Fruit fly (Drosophila melanogaster) whole organism: ENCODE measurements around the gene CG13040.

Source experiments
- CG8478 ChIP-seq: fragments of >200 bp; optimal IDR thresholded peaks from 2 replicates; lab custom pipeline; 2018; ENCODE audit warnings: inconsistent platforms
- Dll ChIP-seq: fragments of >200 bp; optimal IDR thresholded peaks from 2 replicates; lab custom pipeline; 2017
- EcR ChIP-seq, 2 experiments: fragments of >200 bp; optimal IDR thresholded peaks; 2 replicates each; lab custom pipeline; 2017; ENCODE audit warnings: missing biosample characterization in 2 of 2, missing genetic modification characterization in 2 of 2, missing genetic modification reagents in 2 of 2
- pan ChIP-seq: fragments of >200 bp; optimal IDR thresholded peaks from 2 replicates; lab custom pipeline; 2017
- psq ChIP-seq: fragments of >200 bp; optimal IDR thresholded peaks from 2 replicates; lab custom pipeline; 2017
- usp ChIP-seq: fragments of >200 bp; optimal IDR thresholded peaks from 2 replicates; lab custom pipeline; 2017; ENCODE audit warnings: missing biosample characterization, missing genetic modification characterization, mixed read lengths

The CG13040 gene

dm6 chr3L:16309972-16310371 is 16.6 kb downstream of the CG13040 start:
- TF ChIP-seq CG8478 (lab: Kevin White, UChicago) (no peak), Dll (lab: Kevin White, UChicago) (no peak), psq (lab: Kevin White, UChicago) (no peak), pan (no peak), EcR (GFP tag; optimal IDR thresholded peaks at IDR 0.05; lab: Kevin White, UChicago) (no peak), usp (GFP tag; lab: Kevin White, UChicago) (no peak)

DNA sequence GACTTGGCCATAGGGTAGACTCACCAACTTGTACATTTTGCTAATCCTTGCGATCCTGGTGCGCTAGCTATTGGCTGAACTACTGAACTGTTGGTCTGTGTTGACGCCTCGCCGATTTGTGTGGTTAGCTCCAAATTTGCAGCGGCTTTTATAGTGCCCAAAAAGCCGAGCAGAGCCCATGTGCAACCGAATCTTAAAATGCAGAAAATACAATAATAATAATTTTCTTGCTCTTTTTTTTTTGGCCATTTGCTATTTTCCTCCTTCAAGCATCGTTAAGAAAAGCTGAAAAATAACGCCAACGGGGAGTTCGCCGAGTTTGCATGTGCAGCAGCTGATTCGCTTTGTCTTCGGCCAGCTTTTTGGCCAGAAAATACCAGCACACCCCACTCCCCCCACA is 18.2 kb downstream of the CG13040 start, which contains the start of gene CG13042:
Gene CG13042, minus strand, starts transcription at position 101 of the 400 bp plus-strand sequence.
- TF ChIP-seq Dll (lab: Kevin White, UChicago) (no peak), usp (GFP tag; lab: Kevin White, UChicago) (no peak), CG8478 (lab: Kevin White, UChicago) (no peak), pan (no peak), EcR (GFP tag; optimal IDR thresholded peaks at IDR 0.05; lab: Kevin White, UChicago) (no peak), psq (lab: Kevin White, UChicago) (no peak)

dm6 chr3L:16305820-16306650 is 20.5 kb downstream of the CG13040 start, which contains the start of the genes CG13043 and CG13063:
Gene CG13043 (minus strand): TSS chr3L:16305870.
Gene CG13063 (plus strand): TSS chr3L:16306600.
- TF ChIP-seq psq (lab: Kevin White, UChicago) (no peak), pan (no peak), usp (GFP tag; lab: Kevin White, UChicago) (no peak), Dll (lab: Kevin White, UChicago) (no peak), EcR (GFP tag; optimal IDR thresholded peaks at IDR 0.05; lab: Kevin White, UChicago) (no peak)

- TF ChIP-seq Dll (lab: Kevin White, UChicago) (no peak), EcR (GFP tag; optimal IDR thresholded peaks at IDR 0.05; lab: Kevin White, UChicago) (no peak), usp (GFP tag; lab: Kevin White, UChicago) (no peak), psq (lab: Kevin White, UChicago) (no peak), CG8478 (lab: Kevin White, UChicago) (no peak), pan (no peak)
Measured at dm6 chr3L:16303982-16304381, 22.6 kb downstream of the CG13040 start, which contains the start of gene CG43249. Gene CG43249 (plus strand): TSS chr3L:16304282.

DNA sequence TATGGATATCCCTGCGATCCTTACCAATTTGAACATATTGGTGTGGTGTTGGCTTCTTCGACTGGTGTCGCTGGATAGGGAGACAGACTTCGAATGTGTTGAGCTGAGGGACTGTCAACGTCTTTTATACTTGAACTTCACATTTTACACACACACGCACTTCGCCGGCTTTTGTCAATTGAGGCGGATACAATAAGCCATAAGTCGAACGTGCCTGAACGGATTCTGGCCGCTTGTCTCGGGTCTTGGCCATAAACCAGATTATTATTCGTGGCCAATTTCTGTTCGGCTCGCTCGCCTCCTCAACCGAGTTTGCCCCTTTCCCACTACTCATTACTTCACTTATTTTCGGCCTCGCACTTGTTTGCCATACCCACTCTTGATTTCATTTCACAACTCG is 23.5 kb downstream of the CG13040 start, which contains the start of gene CG13044:
Gene CG13044, minus strand, starts transcription at position 101 of the 400 bp plus-strand sequence.
- TF ChIP-seq usp (GFP tag; lab: Kevin White, UChicago) (no peak), Dll (lab: Kevin White, UChicago) (no peak), CG8478 (lab: Kevin White, UChicago) (no peak), pan (no peak), EcR (GFP tag; optimal IDR thresholded peaks at IDR 0.05; lab: Kevin White, UChicago) (no peak), psq (lab: Kevin White, UChicago) (no peak)

- TF ChIP-seq EcR (GFP tag; optimal IDR thresholded peaks at IDR 0.05; lab: Kevin White, UChicago) (no peak), Dll (lab: Kevin White, UChicago) (no peak), usp (GFP tag; lab: Kevin White, UChicago) (no peak), psq (lab: Kevin White, UChicago) (no peak), pan (no peak), CG8478 (lab: Kevin White, UChicago) (no peak)
Measured at dm6 chr3L:16301153-16301552, 25.4 kb downstream of the CG13040 start, which contains the start of gene CG4982. Gene CG4982 (plus strand): TSS chr3L:16301453.

dm6 chr3L:16295447-16295846 is 31.1 kb downstream of the CG13040 start, which contains the start of gene CG4962:
Gene CG4962 (minus strand): TSS chr3L:16295547.
- TF ChIP-seq usp (GFP tag; lab: Kevin White, UChicago) (no peak), EcR (GFP tag; optimal IDR thresholded peaks at IDR 0.05; lab: Kevin White, UChicago) (no peak), Dll (lab: Kevin White, UChicago) (no peak), CG8478 (lab: Kevin White, UChicago) (no peak), pan (no peak), psq (lab: Kevin White, UChicago) (no peak)

DNA sequence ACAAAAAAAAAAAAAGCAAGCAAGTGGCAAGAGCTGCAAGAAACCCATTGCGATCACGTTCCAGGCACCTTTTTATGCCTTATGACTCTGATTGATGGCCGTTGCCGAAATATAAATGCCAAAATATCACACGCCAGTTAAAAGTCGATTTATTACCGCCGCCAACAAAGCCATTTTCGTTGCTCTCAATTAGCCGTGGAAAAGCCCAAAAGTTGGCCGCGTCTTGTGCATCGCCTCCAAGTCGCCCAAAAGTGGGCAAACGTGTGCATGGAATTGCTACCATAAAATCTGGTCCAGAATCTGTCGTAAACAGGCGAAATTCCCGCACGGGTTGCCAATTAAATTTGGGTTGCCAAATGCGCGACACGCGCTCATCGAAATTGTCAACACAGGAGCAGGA is 34.9 kb downstream of the CG13040 start:
- TF ChIP-seq usp (GFP tag; lab: Kevin White, UChicago): no peak
- TF ChIP-seq Dll (lab: Kevin White, UChicago): no peak
- no peak for TF ChIP-seq CG8478 (lab: Kevin White, UChicago)
- TF ChIP-seq pan: no peak
- no peak for TF ChIP-seq psq (lab: Kevin White, UChicago)
- no peak for TF ChIP-seq EcR (GFP tag; optimal IDR thresholded peaks at IDR 0.05; lab: Kevin White, UChicago)

DNA sequence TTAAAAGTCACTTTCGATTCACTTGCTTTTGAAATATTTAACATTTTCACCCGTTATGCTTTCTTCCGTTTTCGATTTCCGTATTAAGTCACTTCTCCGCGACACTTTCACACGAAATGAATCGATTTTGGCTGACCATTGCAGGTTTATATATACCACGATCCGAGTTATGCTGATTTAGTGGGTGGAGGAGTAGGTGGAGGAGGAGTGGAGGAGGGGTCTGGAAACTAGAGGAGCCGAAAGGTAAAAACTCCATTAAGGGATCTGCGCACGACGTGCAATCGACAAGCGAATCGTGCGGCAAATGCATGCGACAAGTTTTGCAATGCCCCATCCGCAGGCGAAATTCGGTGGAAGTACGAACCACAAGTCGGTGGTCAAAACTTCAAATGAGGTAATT is 35.7 kb downstream of the CG13040 start, which contains the start of gene CG13045:
Gene CG13045, minus strand, starts transcription at position 101 of the 400 bp plus-strand sequence.
- TF ChIP-seq usp (GFP tag; lab: Kevin White, UChicago) (no peak), Dll (lab: Kevin White, UChicago) (no peak), pan (no peak)

- TF ChIP-seq psq (lab: Kevin White, UChicago) (no peak), EcR (GFP tag; optimal IDR thresholded peaks at IDR 0.05; lab: Kevin White, UChicago) (no peak), pan (no peak), Dll (lab: Kevin White, UChicago) (no peak), CG8478 (lab: Kevin White, UChicago) (no peak), usp (GFP tag; lab: Kevin White, UChicago) (no peak)
Measured at dm6 chr3L:16289067-16289466, 37.5 kb downstream of the CG13040 start.

dm6 chr3L:16288322-16288721 is 38.2 kb downstream of the CG13040 start, which contains the start of gene CG13046:
Gene CG13046 (minus strand): TSS chr3L:16288422.
- no peak for TF ChIP-seq pan
- no peak for TF ChIP-seq Dll (lab: Kevin White, UChicago)
